Worm (Caenorhabditis elegans) whole organism, early embryonic: ENCODE data around the gene unc-130.

ENCODE experiments used
- B0310.2 ChIP-seq: sonication (generic microtip); optimal IDR thresholded peaks from 2 replicates; lab custom pipeline; 2016; ENCODE audit warnings: mild to moderate bottlenecking, missing genetic modification characterization, missing compliant biosample characterization
- ama-1 ChIP-seq: fragments of 150-350 bp; optimal IDR thresholded peaks from 2 replicates; lab custom pipeline; 2014
- ceh-13 ChIP-seq: fragments of 200-800 bp; sonication (Bioruptor generic); optimal IDR thresholded peaks from 2 replicates; lab custom pipeline; 2018; ENCODE audit warnings: mild to moderate bottlenecking, missing genetic modification characterization, missing compliant biosample characterization
- ceh-36 ChIP-seq: sonication (generic microtip); optimal IDR thresholded peaks from 2 replicates; lab custom pipeline; 2016; ENCODE audit warnings: missing genetic modification characterization, inconsistent platforms, missing compliant biosample characterization
- flt-1 ChIP-seq: fragments of 200-800 bp; sonication (Bioruptor generic); IDR thresholded peaks from 2 replicates; pipeline ENCODE4 v1.3.6; 2022; ENCODE audit warnings: missing genetic modification characterization, missing compliant biosample characterization
- hmbx-1 ChIP-seq: sonication (generic microtip); optimal IDR thresholded peaks from 2 replicates; lab custom pipeline; 2016; ENCODE audit warnings: mild to moderate bottlenecking, missing genetic modification characterization, missing compliant biosample characterization
- hnd-1 ChIP-seq: sonication (generic microtip); optimal IDR thresholded peaks from 2 replicates; lab custom pipeline; 2016; ENCODE audit warnings: missing genetic modification characterization, missing compliant biosample characterization
- pes-1 ChIP-seq: fragments of 200-800 bp; sonication (Bioruptor generic); IDR thresholded peaks from 2 replicates; pipeline ENCODE4 v1.3.6; 2022; ENCODE audit warnings: missing genetic modification reagents, missing genetic modification characterization, missing compliant biosample characterization
- scrt-1 ChIP-seq: fragments of 200-800 bp; sonication (Bioruptor generic); IDR thresholded peaks from 2 replicates; pipeline ENCODE4 v1.3.6; 2022; ENCODE audit warnings: missing genetic modification characterization, missing compliant biosample characterization
- tbx-37 ChIP-seq: fragments of 200-800 bp; sonication (Bioruptor generic); conservative IDR thresholded peaks from 2 replicates; pipeline ENCODE4 v1.3.6; 2022; ENCODE audit warnings: missing genetic modification reagents, missing genetic modification characterization, missing compliant biosample characterization

- TF ChIP-seq B0310.2 (tag; lab: Kevin White, UChicago) (no peak), flt-1 (GFP tag; lab: Robert Waterston, UW) (no peak), ceh-13 (no peak), hnd-1 (tag; lab: Kevin White, UChicago) (no peak), ama-1 (lab: Kevin White, UChicago) (no peak), tbx-37 (GFP tag; lab: Robert Waterston, UW) (no peak), ceh-36 (no peak), scrt-1 (GFP tag; lab: Robert Waterston, UW) (no peak), hmbx-1 (tag; lab: Kevin White, UChicago) (no peak), pes-1 (GFP tag; lab: Robert Waterston, UW) (no peak)
These were observed 40.3 kb upstream of the unc-130 start for ce11 chrII:11241497-11241896.
